Fruit fly (Drosophila melanogaster) whole organism, embryonic: Measurements from ENCODE around the gene EMC10.

Experiments
- Atf-2 ChIP-seq: fragments of 200-800 bp; sonication (Bioruptor generic); optimal IDR thresholded peaks from 2 replicates; lab custom pipeline; 2016; ENCODE audit warnings: missing biosample characterization, missing genetic modification characterization
- B-H2 ChIP-seq: fragments of 200-800 bp; sonication (Bioruptor generic); optimal IDR thresholded peaks from 2 replicates; lab custom pipeline; 2018; ENCODE audit warnings: missing biosample characterization, mild to moderate bottlenecking, missing genetic modification characterization
- Bdp1 ChIP-seq: fragments of 200-800 bp; sonication (Bioruptor generic); optimal IDR thresholded peaks from 3 replicates; lab custom pipeline; 2016; ENCODE audit warnings: missing biosample characterization, missing genetic modification characterization
- CG11456 ChIP-seq: fragments of 200-800 bp; sonication (Bioruptor generic); IDR thresholded peaks from 3 replicates; pipeline ENCODE4 v1.3.6; 2022; ENCODE audit warnings: missing biosample characterization, missing genetic modification characterization
- CG14710 ChIP-seq: fragments of 200-800 bp; sonication (Bioruptor generic); optimal IDR thresholded peaks from 3 replicates; lab custom pipeline; 2019; ENCODE audit warnings: missing biosample characterization, mild to moderate bottlenecking, missing genetic modification characterization, moderate library complexity
- CG15696 ChIP-seq: fragments of 200-800 bp; sonication (Bioruptor generic); optimal IDR thresholded peaks from 2 replicates; lab custom pipeline; 2019; ENCODE audit warnings: missing biosample characterization, mild to moderate bottlenecking, missing genetic modification characterization, moderate library complexity
- CG17359 ChIP-seq: fragments of 200-800 bp; sonication (Bioruptor generic); optimal IDR thresholded peaks from 3 replicates; lab custom pipeline; 2018; ENCODE audit warnings: missing biosample characterization, mild to moderate bottlenecking, missing genetic modification characterization, moderate library complexity
- CG17612 ChIP-seq: fragments of 200-800 bp; sonication (Bioruptor generic); IDR thresholded peaks from 2 replicates; pipeline ENCODE4 v1.3.6; 2022; ENCODE audit warnings: missing biosample characterization, missing genetic modification characterization
- CG18262 ChIP-seq: fragments of 200-800 bp; optimal IDR thresholded peaks from 3 replicates; lab custom pipeline; 2019; ENCODE audit warnings: missing biosample characterization, mild to moderate bottlenecking, missing genetic modification characterization, moderate library complexity
- CG18619 ChIP-seq: fragments of 200-800 bp; sonication (Bioruptor generic); optimal IDR thresholded peaks from 3 replicates; lab custom pipeline; 2017; ENCODE audit warnings: missing biosample characterization, mild to moderate bottlenecking, missing genetic modification characterization
- CG30403 ChIP-seq: fragments of 200-800 bp; sonication (Bioruptor generic); optimal IDR thresholded peaks from 3 replicates; lab custom pipeline; 2016; ENCODE audit warnings: missing biosample characterization, missing genetic modification characterization
- CG43689 ChIP-seq: fragments of 200-800 bp; sonication (Bioruptor generic); IDR thresholded peaks from 2 replicates; pipeline ENCODE4 v1.3.6; 2022; ENCODE audit warnings: missing biosample characterization, missing genetic modification characterization
- CG5180 ChIP-seq: fragments of 200-800 bp; sonication (Bioruptor generic); optimal IDR thresholded peaks from 3 replicates; lab custom pipeline; 2017; ENCODE audit warnings: missing biosample characterization, missing genetic modification characterization, mild to moderate bottlenecking, moderate library complexity, missing genetic modification reagents
- CG8089 ChIP-seq: fragments of 200-800 bp; sonication (Bioruptor generic); optimal IDR thresholded peaks from 3 replicates; lab custom pipeline; 2016; ENCODE audit warnings: missing biosample characterization, missing genetic modification characterization
- CG9215 ChIP-seq: fragments of 200-800 bp; sonication (Bioruptor generic); IDR thresholded peaks from 2 replicates; pipeline ENCODE4 v1.3.6; 2022; ENCODE audit warnings: missing biosample characterization, missing genetic modification characterization
- Camta ChIP-seq: fragments of 200-800 bp; sonication (Bioruptor generic); optimal IDR thresholded peaks from 2 replicates; lab custom pipeline; 2016; ENCODE audit warnings: missing biosample characterization, missing genetic modification characterization
- D ChIP-seq, 2 experiments: fragments of 200-800 bp in 1 of 2; fragments of >200 bp in 1 of 2; sonication (Bioruptor generic) in 1 of 2; optimal IDR thresholded peaks; 2 replicates in 1 of 2; 3 replicates in 1 of 2; lab custom pipeline; 2017; ENCODE audit warnings: mild to moderate bottlenecking in 1 of 2, missing biosample characterization in 1 of 2, missing genetic modification characterization in 1 of 2, missing genetic modification reagents in 1 of 2
- Drgx ChIP-seq: fragments of 200-800 bp; sonication (Bioruptor generic); IDR thresholded peaks from 2 replicates; pipeline ENCODE4 v1.3.6; 2022; ENCODE audit warnings: missing biosample characterization, missing genetic modification characterization
- E2f1 ChIP-seq: fragments of 200-800 bp; sonication (Bioruptor generic); IDR thresholded peaks from 2 replicates; pipeline ENCODE4 v1.3.6; 2022; ENCODE audit warnings: missing biosample characterization, missing genetic modification characterization
- HLHmδ ChIP-seq: fragments of 200-800 bp; sonication (Bioruptor generic); optimal IDR thresholded peaks from 2 replicates; lab custom pipeline; 2018; ENCODE audit warnings: missing biosample characterization, mild to moderate bottlenecking, missing genetic modification characterization, moderate library complexity
- HmgD ChIP-seq: fragments of 200-800 bp; sonication (Bioruptor generic); optimal IDR thresholded peaks from 3 replicates; lab custom pipeline; 2016; ENCODE audit warnings: missing biosample characterization, missing genetic modification characterization
- Hmr ChIP-seq: fragments of 200-800 bp; sonication (Bioruptor generic); optimal IDR thresholded peaks from 3 replicates; lab custom pipeline; 2017; ENCODE audit warnings: mild to moderate bottlenecking, missing biosample characterization, missing genetic modification reagents, missing genetic modification characterization
- Hr39 ChIP-seq: fragments of >200 bp; optimal IDR thresholded peaks from 2 replicates; lab custom pipeline; 2017
- Hr78 ChIP-seq, 2 experiments: fragments of 200-800 bp in 1 of 2; fragments of >200 bp in 1 of 2; sonication (Bioruptor generic) in 1 of 2; optimal IDR thresholded peaks; 2 replicates each; lab custom pipeline; 2017 to 2019; ENCODE audit warnings: missing biosample characterization in 2 of 2, missing genetic modification characterization in 2 of 2, mild to moderate bottlenecking in 1 of 2, moderate library complexity in 1 of 2
- Myb ChIP-seq: fragments of 200-800 bp; sonication (Bioruptor generic); optimal IDR thresholded peaks from 2 replicates; lab custom pipeline; 2016; ENCODE audit warnings: missing biosample characterization, missing genetic modification characterization
- Side ChIP-seq: fragments of 200-800 bp; sonication (Bioruptor generic); optimal IDR thresholded peaks from 2 replicates; lab custom pipeline; 2016; ENCODE audit warnings: missing biosample characterization, missing genetic modification characterization
- Stat92E ChIP-seq, 3 experiments: fragments of >200 bp in 2 of 3; fragments of 200-800 bp in 1 of 3; sonication (Bioruptor generic) in 1 of 3; optimal IDR thresholded peaks; 2 replicates each; lab custom pipeline; 2017 to 2019; ENCODE audit warnings: missing biosample characterization in 3 of 3, missing genetic modification characterization in 3 of 3, mild to moderate bottlenecking in 1 of 3, moderate library complexity in 1 of 3
- Tbp ChIP-seq: fragments of >200 bp; optimal IDR thresholded peaks from 2 replicates; lab custom pipeline; 2018; ENCODE audit warnings: missing biosample characterization, missing genetic modification characterization
- Usf ChIP-seq: fragments of 200-800 bp; sonication (Bioruptor generic); optimal IDR thresholded peaks from 2 replicates; lab custom pipeline; 2017; ENCODE audit warnings: missing genotype, missing biosample characterization, missing genetic modification characterization
- ash1 ChIP-seq: fragments of 200-800 bp; sonication (Bioruptor generic); optimal IDR thresholded peaks from 2 replicates; lab custom pipeline; 2018; ENCODE audit warnings: missing biosample characterization, mild to moderate bottlenecking, missing genetic modification characterization
- bsh ChIP-seq, 2 experiments: fragments of 200-800 bp; sonication (Bioruptor generic); optimal IDR thresholded peaks; 2 replicates each; lab custom pipeline; 2017 to 2018; ENCODE audit warnings: mild to moderate bottlenecking in 2 of 2, missing biosample characterization in 2 of 2, missing genetic modification characterization in 2 of 2, moderate library complexity in 1 of 2
- chif ChIP-seq, 2 experiments: fragments of 200-800 bp; sonication (Bioruptor generic); optimal IDR thresholded peaks; 3 replicates each; lab custom pipeline; 2016; ENCODE audit warnings: missing biosample characterization in 2 of 2, missing genetic modification characterization in 2 of 2
- chm ChIP-seq: fragments of 200-800 bp; sonication (Bioruptor generic); IDR thresholded peaks from 2 replicates; pipeline ENCODE4 v1.3.6; 2022; ENCODE audit warnings: missing biosample characterization, missing genetic modification characterization
- crol ChIP-seq: fragments of 200-800 bp; sonication (Bioruptor generic); IDR thresholded peaks from 2 replicates; pipeline ENCODE4 v1.3.6; 2022; ENCODE audit warnings: missing biosample characterization, missing genetic modification characterization
- crp ChIP-seq, 2 experiments: fragments of 200-800 bp; sonication (Bioruptor generic); optimal IDR thresholded peaks; 2 replicates in 1 of 2; 3 replicates in 1 of 2; lab custom pipeline; 2017; ENCODE audit warnings: missing biosample characterization in 2 of 2, missing genetic modification characterization in 2 of 2, mild to moderate bottlenecking in 1 of 2, moderate library complexity in 1 of 2
- dati ChIP-seq: fragments of 200-800 bp; sonication (Bioruptor generic); IDR thresholded peaks from 2 replicates; pipeline ENCODE4 v1.3.6; 2022; ENCODE audit warnings: missing biosample characterization, missing genetic modification characterization
- exex ChIP-seq: fragments of 200-800 bp; sonication (Bioruptor generic); optimal IDR thresholded peaks from 4 replicates; lab custom pipeline; 2018; ENCODE audit warnings: missing biosample characterization, mild to moderate bottlenecking, missing genetic modification characterization, moderate library complexity
- fd3F ChIP-seq: fragments of 200-800 bp; sonication (Bioruptor generic); optimal IDR thresholded peaks from 2 replicates; lab custom pipeline; 2018; ENCODE audit warnings: missing biosample characterization, mild to moderate bottlenecking, missing genetic modification characterization, moderate library complexity
- hb ChIP-seq: fragments of 200-800 bp; sonication (Bioruptor generic); IDR thresholded peaks from 3 replicates; pipeline ENCODE4 v1.3.6; 2022; ENCODE audit warnings: missing biosample characterization, missing genetic modification characterization; ENCODE audit not compliant: partially characterized antibody
- kni ChIP-seq: fragments of 200-800 bp; sonication (Bioruptor generic); optimal IDR thresholded peaks from 3 replicates; lab custom pipeline; 2017; ENCODE audit warnings: mild to moderate bottlenecking, missing biosample characterization, missing genetic modification reagents, missing genetic modification characterization
- pan ChIP-seq, 4 experiments: fragments of >200 bp in 3 of 4; fragments of 200-800 bp in 1 of 4; sonication (Bioruptor generic) in 1 of 4; optimal IDR thresholded peaks in 3 of 4; IDR thresholded peaks in 1 of 4; 2 replicates each; pipeline versions ENCODE4 v1.3.6 to Lab custom; 2017 to 2022; ENCODE audit warnings: missing biosample characterization in 2 of 4, missing genetic modification characterization in 2 of 4, mixed read lengths in 1 of 4
- pum ChIP-seq: fragments of 200-800 bp; sonication (Bioruptor generic); optimal IDR thresholded peaks from 2 replicates; lab custom pipeline; 2016; ENCODE audit warnings: missing biosample characterization, missing genetic modification characterization
- run ChIP-seq: fragments of 200-800 bp; sonication (Bioruptor generic); optimal IDR thresholded peaks from 3 replicates; lab custom pipeline; 2018; ENCODE audit warnings: missing biosample characterization, mild to moderate bottlenecking, missing genetic modification characterization
- salm ChIP-seq: fragments of 200-800 bp; sonication (Bioruptor generic); optimal IDR thresholded peaks from 2 replicates; lab custom pipeline; 2018; ENCODE audit warnings: missing biosample characterization, mild to moderate bottlenecking, missing genetic modification characterization
- sisA ChIP-seq: fragments of 200-800 bp; sonication (Bioruptor generic); IDR thresholded peaks from 2 replicates; pipeline ENCODE4 v1.3.6; 2022; ENCODE audit warnings: missing biosample characterization, missing genetic modification characterization
- tll ChIP-seq, 2 experiments: fragments of 200-800 bp in 1 of 2; fragments of >200 bp in 1 of 2; sonication (Bioruptor generic) in 1 of 2; optimal IDR thresholded peaks; 2 replicates each; lab custom pipeline; 2017 to 2019; ENCODE audit warnings: missing biosample characterization in 2 of 2, missing genetic modification characterization in 2 of 2, mild to moderate bottlenecking in 1 of 2, moderate library complexity in 1 of 2
- zen ChIP-seq: fragments of 200-800 bp; sonication (Bioruptor generic); optimal IDR thresholded peaks from 3 replicates; lab custom pipeline; 2018; ENCODE audit warnings: missing biosample characterization, mild to moderate bottlenecking, missing genetic modification characterization, moderate library complexity

Gene EMC10

DNA sequence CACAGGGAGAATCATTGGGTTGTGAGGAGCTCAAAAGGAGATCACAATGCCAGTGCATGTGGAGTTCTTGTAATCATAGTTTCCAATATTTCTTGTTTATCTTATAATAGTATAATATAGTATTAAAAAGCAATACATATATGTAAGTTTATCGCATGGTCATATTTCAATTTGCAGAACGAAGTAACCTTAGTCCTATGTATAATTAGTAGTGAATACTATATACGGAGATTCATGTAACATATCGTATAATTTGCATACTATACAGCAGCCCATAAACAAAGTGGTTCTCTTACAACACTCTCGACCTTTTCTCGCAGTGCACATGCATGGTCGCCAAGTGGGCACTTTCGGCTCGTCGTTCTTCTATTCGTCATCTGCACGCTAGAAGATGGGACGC, 28.3 kb downstream of the EMC10 start:
- TF ChIP-seq Side (no peak), bsh (GFP tag; optimal IDR thresholded peaks at IDR 0.05; lab: Kevin White, UChicago) (peak in 1 of 2 experiments; percentile 16)

- TF ChIP-seq Stat92E (GFP tag; optimal IDR thresholded peaks at IDR 0.05; lab: Kevin White, UChicago) (peak in 1 of 3 experiments; percentile 18), Usf (no peak), CG30403 (peak; percentile 73), Bdp1 (GFP tag; lab: Kevin White, UChicago) (no peak), hb (0 out of 3 replicates have a peak, but pooled peaks have one; percentile 32), chm (GFP tag; lab: Robert Waterston, UW) (no peak; the same call in 1 of the 2 replicates), HmgD (GFP tag; lab: Kevin White, UChicago) (peak; percentile 94), kni (no peak), Tbp (no peak), run (tag; lab: Kevin White, UChicago) (no peak), Camta (GFP tag; lab: Kevin White, UChicago) (peak; percentile 66), Hr78 (GFP tag; optimal IDR thresholded peaks at IDR 0.05; lab: Kevin White, UChicago) (peak in 1 of 2 experiments; percentile 98), CG14710 (tag; lab: Kevin White, UChicago) (peak; percentile 32), pan (optimal IDR thresholded peaks at IDR 0.05; lab: Kevin White, UChicago) (no peak), pan (GFP tag; optimal IDR thresholded peaks at IDR 0.05 in 1 of 2, IDR thresholded peaks at IDR 0.05 in 1 of 2) (no peak), CG17359 (tag; lab: Kevin White, UChicago) (peak; percentile 68), CG18262 (no peak), Atf-2 (GFP tag; lab: Kevin White, UChicago) (peak; percentile 67), tll (GFP tag; optimal IDR thresholded peaks at IDR 0.05; lab: Kevin White, UChicago) (peak in 1 of 2 experiments; percentile 53), B-H2 (no peak), CG15696 (tag; lab: Kevin White, UChicago) (peak; percentile 70), fd3F (GFP tag; lab: Kevin White, UChicago) (peak; percentile 18), CG43689 (GFP tag; lab: Robert Waterston, UW) (no peak), CG5180 (GFP tag; lab: Kevin White, UChicago) (no peak), zen (peak; percentile 55), crol (no peak), Hmr (GFP tag; lab: Kevin White, UChicago) (peak; percentile 52), D (optimal IDR thresholded peaks at IDR 0.05; lab: Kevin White, UChicago) (no peak), D (GFP tag; optimal IDR thresholded peaks at IDR 0.05; lab: Kevin White, UChicago) (no peak), CG17612 (GFP tag; lab: Robert Waterston, UW) (no peak), CG9215 (GFP tag; lab: Robert Waterston, UW) (peak; percentile 52; the same call in 1 of the 2 replicates), E2f1 (peak; percentile 67; the same call in 1 of the 2 replicates), CG11456 (GFP tag; lab: Robert Waterston, UW) (peak; percentile 93), pum (GFP tag; lab: Kevin White, UChicago) (peak; percentile 77), sisA (GFP tag; lab: Robert Waterston, UW) (peak; percentile 74), dati (GFP tag; lab: Robert Waterston, UW) (no peak), CG18619 (GFP tag; lab: Kevin White, UChicago) (peak; percentile 4), exex (tag; lab: Kevin White, UChicago) (no peak), crp (GFP tag; optimal IDR thresholded peaks at IDR 0.05; lab: Kevin White, UChicago) (no peak), HLHmδ (GFP tag; lab: Kevin White, UChicago) (peak; percentile 44), Drgx (GFP tag; lab: Robert Waterston, UW) (no peak), CG8089 (peak; percentile 79), ash1 (GFP tag; lab: Kevin White, UChicago) (peak; percentile 1), chif (GFP tag; optimal IDR thresholded peaks at IDR 0.05; lab: Kevin White, UChicago) (peak; percentile 40 to 93), salm (tag; lab: Kevin White, UChicago) (no peak), Hr39 (lab: Kevin White, UChicago) (no peak), Myb (GFP tag; lab: Kevin White, UChicago) (peak; percentile 78)
Measured at dm6 chr3L:21604265-21604664, 30.3 kb downstream of the EMC10 start.
